Fruit fly (Drosophila melanogaster) whole organism, embryonic: ENCODE data around the gene Ube3a.

Experiments used
- CG11398 ChIP-seq: fragments of 200-800 bp; sonication (Bioruptor generic); optimal IDR thresholded peaks from 2 replicates; lab custom pipeline; 2016; ENCODE audit warnings: missing biosample characterization, missing genetic modification characterization
- CG11456 ChIP-seq: fragments of 200-800 bp; sonication (Bioruptor generic); IDR thresholded peaks from 3 replicates; pipeline ENCODE4 v1.3.6; 2022; ENCODE audit warnings: missing biosample characterization, missing genetic modification characterization
- CG13624 ChIP-seq: fragments of 200-800 bp; sonication (Bioruptor generic); optimal IDR thresholded peaks from 2 replicates; lab custom pipeline; 2016; ENCODE audit warnings: missing biosample characterization, missing genetic modification characterization
- CG17359 ChIP-seq: fragments of 200-800 bp; sonication (Bioruptor generic); optimal IDR thresholded peaks from 3 replicates; lab custom pipeline; 2018; ENCODE audit warnings: missing biosample characterization, mild to moderate bottlenecking, missing genetic modification characterization, moderate library complexity
- CG2116 ChIP-seq: fragments of 200-800 bp; sonication (Bioruptor generic); optimal IDR thresholded peaks from 3 replicates; lab custom pipeline; 2018; ENCODE audit warnings: missing biosample characterization, mild to moderate bottlenecking, missing genetic modification characterization
- CG2129 ChIP-seq: fragments of 200-800 bp; sonication (Bioruptor generic); IDR thresholded peaks from 2 replicates; pipeline ENCODE4 v1.3.6; 2022; ENCODE audit warnings: missing biosample characterization, missing genetic modification characterization; ENCODE audit not compliant: partially characterized antibody
- CG30431 ChIP-seq: fragments of 200-800 bp; sonication (Bioruptor generic); optimal IDR thresholded peaks from 2 replicates; lab custom pipeline; 2017; ENCODE audit warnings: missing biosample characterization, missing genetic modification characterization
- CG31224 ChIP-seq: fragments of 200-800 bp; sonication (Bioruptor generic); IDR thresholded peaks from 2 replicates; pipeline ENCODE4 v1.3.6; 2022; ENCODE audit warnings: missing biosample characterization, missing genetic modification characterization
- CG4328 ChIP-seq: fragments of 200-800 bp; sonication (Bioruptor generic); optimal IDR thresholded peaks from 3 replicates; lab custom pipeline; 2017; ENCODE audit warnings: missing biosample characterization, missing genetic modification reagents, missing genetic modification characterization
- CG43689 ChIP-seq: fragments of 200-800 bp; sonication (Bioruptor generic); IDR thresholded peaks from 2 replicates; pipeline ENCODE4 v1.3.6; 2022; ENCODE audit warnings: missing biosample characterization, missing genetic modification characterization
- CG5180 ChIP-seq: fragments of 200-800 bp; sonication (Bioruptor generic); optimal IDR thresholded peaks from 3 replicates; lab custom pipeline; 2017; ENCODE audit warnings: missing biosample characterization, missing genetic modification characterization, mild to moderate bottlenecking, moderate library complexity, missing genetic modification reagents
- CG5953 ChIP-seq: fragments of 200-800 bp; sonication (Bioruptor generic); IDR thresholded peaks from 2 replicates; pipeline ENCODE4 v1.3.6; 2022; ENCODE audit warnings: missing biosample characterization, missing genetic modification characterization
- CG6791 ChIP-seq: fragments of 200-800 bp; sonication (Bioruptor generic); IDR thresholded peaks from 3 replicates; pipeline ENCODE4 v1.3.6; 2022; ENCODE audit warnings: missing biosample characterization, missing genetic modification characterization; ENCODE audit not compliant: partially characterized antibody
- CG7271 ChIP-seq: fragments of 200-800 bp; sonication (Bioruptor generic); optimal IDR thresholded peaks from 2 replicates; lab custom pipeline; 2018; ENCODE audit warnings: missing biosample characterization, mild to moderate bottlenecking, missing genetic modification characterization, moderate library complexity
- CG7556 ChIP-seq: fragments of 200-800 bp; sonication (Bioruptor generic); optimal IDR thresholded peaks from 2 replicates; lab custom pipeline; 2017; ENCODE audit warnings: missing biosample characterization, mild to moderate bottlenecking, missing genetic modification characterization
- CG9727 ChIP-seq: fragments of 200-800 bp; sonication (Bioruptor generic); optimal IDR thresholded peaks from 3 replicates; lab custom pipeline; 2017; ENCODE audit warnings: missing biosample characterization, mild to moderate bottlenecking, missing genetic modification characterization
- Dek ChIP-seq: fragments of 200-800 bp; sonication (Bioruptor generic); optimal IDR thresholded peaks from 3 replicates; lab custom pipeline; 2019; ENCODE audit warnings: missing biosample characterization, mild to moderate bottlenecking, missing genetic modification characterization, moderate library complexity
- Dll ChIP-seq: fragments of 200-800 bp; sonication (Bioruptor generic); IDR thresholded peaks from 4 replicates; pipeline ENCODE4 v1.3.6; 2022; ENCODE audit warnings: missing biosample characterization, missing genetic modification characterization; ENCODE audit not compliant: partially characterized antibody
- Fer3 ChIP-seq: fragments of 200-800 bp; sonication (Bioruptor generic); optimal IDR thresholded peaks from 2 replicates; lab custom pipeline; 2018; ENCODE audit warnings: missing biosample characterization, mild to moderate bottlenecking, missing genetic modification characterization, moderate library complexity
- H15 ChIP-seq: fragments of 200-800 bp; sonication (Bioruptor generic); IDR thresholded peaks from 3 replicates; pipeline ENCODE4 v1.3.6; 2022; ENCODE audit warnings: missing biosample characterization, missing genetic modification characterization
- HLH3B ChIP-seq: fragments of 200-800 bp; sonication (Bioruptor generic); IDR thresholded peaks from 2 replicates; pipeline ENCODE4 v1.3.6; 2022; ENCODE audit warnings: missing biosample characterization, missing genetic modification characterization
- Hr51 ChIP-seq, 2 experiments: fragments of 200-800 bp; sonication (Bioruptor generic); optimal IDR thresholded peaks; 2 replicates in 1 of 2; 3 replicates in 1 of 2; lab custom pipeline; 2016 to 2018; ENCODE audit warnings: missing biosample characterization in 2 of 2, missing genetic modification characterization in 2 of 2, mild to moderate bottlenecking in 1 of 2, moderate library complexity in 1 of 2
- Nf-YA ChIP-seq: fragments of 200-800 bp; sonication (Bioruptor generic); IDR thresholded peaks from 2 replicates; pipeline ENCODE4 v1.3.6; 2022; ENCODE audit warnings: missing biosample characterization, missing genetic modification characterization
- Oli ChIP-seq: fragments of 200-800 bp; sonication (Bioruptor generic); optimal IDR thresholded peaks from 2 replicates; lab custom pipeline; 2018; ENCODE audit warnings: missing biosample characterization, mild to moderate bottlenecking, missing genetic modification characterization, moderate library complexity
- Scr ChIP-seq: fragments of 200-800 bp; sonication (Bioruptor generic); IDR thresholded peaks from 2 replicates; pipeline ENCODE4 v1.3.6; 2022; ENCODE audit warnings: missing biosample characterization, missing genetic modification characterization; ENCODE audit not compliant: partially characterized antibody
- Side ChIP-seq: fragments of 200-800 bp; sonication (Bioruptor generic); optimal IDR thresholded peaks from 2 replicates; lab custom pipeline; 2016; ENCODE audit warnings: missing biosample characterization, missing genetic modification characterization
- Xbp1 ChIP-seq: fragments of 200-800 bp; sonication (Bioruptor generic); optimal IDR thresholded peaks from 3 replicates; lab custom pipeline; 2016; ENCODE audit warnings: missing biosample characterization, mild to moderate bottlenecking, missing genetic modification characterization
- aop ChIP-seq: fragments of 200-800 bp; sonication (Bioruptor generic); IDR thresholded peaks from 2 replicates; pipeline ENCODE4 v1.3.6; 2022; ENCODE audit warnings: missing biosample characterization, missing genetic modification characterization
- ase ChIP-seq: fragments of 200-800 bp; sonication (Bioruptor generic); IDR thresholded peaks from 3 replicates; pipeline ENCODE4 v1.3.6; 2022; ENCODE audit warnings: missing biosample characterization, missing genetic modification characterization
- bowl ChIP-seq: fragments of 200-800 bp; sonication (Bioruptor generic); IDR thresholded peaks from 2 replicates; pipeline ENCODE4 v1.3.6; 2022; ENCODE audit warnings: missing biosample characterization, missing genetic modification characterization
- cato ChIP-seq: fragments of 200-800 bp; sonication (Bioruptor generic); optimal IDR thresholded peaks from 2 replicates; lab custom pipeline; 2016; ENCODE audit warnings: missing biosample characterization, missing genetic modification characterization, borderline replicate concordance
- chm ChIP-seq: fragments of 200-800 bp; sonication (Bioruptor generic); IDR thresholded peaks from 2 replicates; pipeline ENCODE4 v1.3.6; 2022; ENCODE audit warnings: missing biosample characterization, missing genetic modification characterization
- gt ChIP-seq: fragments of 200-800 bp; sonication (Bioruptor generic); IDR thresholded peaks from 2 replicates; pipeline ENCODE4 v1.3.6; 2022; ENCODE audit warnings: missing biosample characterization, missing genetic modification characterization
- ham ChIP-seq: fragments of 200-800 bp; sonication (Bioruptor generic); IDR thresholded peaks from 2 replicates; pipeline ENCODE4 v1.3.6; 2022; ENCODE audit warnings: missing biosample characterization, missing genetic modification characterization
- nau ChIP-seq: fragments of 200-800 bp; sonication (Bioruptor generic); optimal IDR thresholded peaks from 3 replicates; lab custom pipeline; 2017; ENCODE audit warnings: missing biosample characterization, mild to moderate bottlenecking, missing genetic modification characterization, missing genetic modification reagents
- oc ChIP-seq: fragments of 200-800 bp; sonication (Bioruptor generic); optimal IDR thresholded peaks from 2 replicates; lab custom pipeline; 2018; ENCODE audit warnings: missing biosample characterization, mild to moderate bottlenecking, missing genetic modification characterization, moderate library complexity
- pan ChIP-seq, 4 experiments: fragments of >200 bp in 3 of 4; fragments of 200-800 bp in 1 of 4; sonication (Bioruptor generic) in 1 of 4; optimal IDR thresholded peaks in 3 of 4; IDR thresholded peaks in 1 of 4; 2 replicates each; pipeline versions ENCODE4 v1.3.6 to Lab custom; 2017 to 2022; ENCODE audit warnings: missing biosample characterization in 2 of 4, missing genetic modification characterization in 2 of 4, mixed read lengths in 1 of 4
- peb ChIP-seq: fragments of 200-800 bp; sonication (Bioruptor generic); IDR thresholded peaks from 2 replicates; pipeline ENCODE4 v1.3.6; 2022; ENCODE audit warnings: missing biosample characterization, missing genetic modification characterization
- pita ChIP-seq: fragments of 200-800 bp; sonication (Bioruptor generic); optimal IDR thresholded peaks from 2 replicates; lab custom pipeline; 2017; ENCODE audit warnings: missing biosample characterization, mild to moderate bottlenecking, missing genetic modification characterization
- prd ChIP-seq, 3 experiments: fragments of >200 bp in 2 of 3; fragments of 200-800 bp in 1 of 3; sonication (Bioruptor generic) in 1 of 3; optimal IDR thresholded peaks in 2 of 3; IDR thresholded peaks in 1 of 3; 2 replicates in 2 of 3; 3 replicates in 1 of 3; pipeline versions ENCODE4 v1.3.6 to Lab custom; 2017 to 2022; ENCODE audit warnings: missing biosample characterization in 1 of 3, missing genetic modification characterization in 1 of 3
- psq ChIP-seq: fragments of 200-800 bp; sonication (Bioruptor generic); optimal IDR thresholded peaks from 2 replicates; lab custom pipeline; 2017; ENCODE audit warnings: missing biosample characterization, missing genetic modification characterization
- ranshi ChIP-seq: fragments of 200-800 bp; sonication (Bioruptor generic); IDR thresholded peaks from 2 replicates; pipeline ENCODE4 v1.3.6; 2022; ENCODE audit warnings: missing biosample characterization, missing genetic modification characterization
- sc ChIP-seq, 3 experiments: fragments of >200 bp in 2 of 3; fragments of 200-800 bp in 1 of 3; sonication (Bioruptor generic) in 1 of 3; optimal IDR thresholded peaks; 2 replicates in 2 of 3; 3 replicates in 1 of 3; lab custom pipeline; 2017; ENCODE audit warnings: mild to moderate bottlenecking in 1 of 3, missing biosample characterization in 1 of 3, missing genetic modification characterization in 1 of 3, missing genetic modification reagents in 1 of 3
- sqz ChIP-seq: fragments of 200-800 bp; sonication (Bioruptor generic); optimal IDR thresholded peaks from 3 replicates; lab custom pipeline; 2018; ENCODE audit warnings: missing biosample characterization, mild to moderate bottlenecking, missing genetic modification characterization
- tap ChIP-seq: fragments of 200-800 bp; optimal IDR thresholded peaks from 3 replicates; lab custom pipeline; 2019; ENCODE audit warnings: missing biosample characterization, mild to moderate bottlenecking, missing genetic modification characterization, moderate library complexity
- vfl ChIP-seq: fragments of 200-800 bp; sonication (Bioruptor generic); optimal IDR thresholded peaks from 2 replicates; lab custom pipeline; 2016; ENCODE audit warnings: missing biosample characterization, missing genetic modification characterization
- z ChIP-seq: fragments of 200-800 bp; sonication (Bioruptor generic); IDR thresholded peaks from 3 replicates; pipeline ENCODE4 v1.3.6; 2022; ENCODE audit warnings: missing biosample characterization, missing genetic modification characterization

Gene Ube3a

dm6 chr3L:11205608-11206336, 4.6 kb downstream of the Ube3a start, which contains the start of gene Plod (continued):
- TF ChIP-seq oc (tag; lab: Kevin White, UChicago) (peak; percentile 62), ranshi (GFP tag; lab: Robert Waterston, UW) (peak; percentile 46; the same call in 1 of the 2 replicates), aop (no peak), nau (GFP tag; lab: Kevin White, UChicago) (no peak), CG6791 (GFP tag; lab: Robert Waterston, UW) (0 out of 3 replicates have a peak, but pooled peaks have one; percentile 45), psq (GFP tag; lab: Kevin White, UChicago) (peak; percentile 43), CG13624 (GFP tag; lab: Kevin White, UChicago) (peak; percentile 67), CG30431 (GFP tag; lab: Kevin White, UChicago) (no peak), pita (GFP tag; lab: Kevin White, UChicago) (no peak), CG11456 (peak; percentile 38; the same call in 1 of the 3 replicates), CG9727 (peak; percentile 52), gt (GFP tag; lab: Robert Waterston, UW) (no peak), vfl (peak; percentile 56), Dll (GFP tag; lab: Robert Waterston, UW) (peak; percentile 50; the same call in 2 of the 4 replicates), prd (optimal IDR thresholded peaks at IDR 0.05; lab: Kevin White, UChicago) (no peak), prd (GFP tag; IDR thresholded peaks at IDR 0.05; lab: Robert Waterston, UW) (peak; percentile 55), sqz (GFP tag; lab: Kevin White, UChicago) (peak; percentile 55), Nf-YA (GFP tag; lab: Robert Waterston, UW) (no peak; the same call in 1 of the 2 replicates), ase (GFP tag; lab: Robert Waterston, UW) (no peak), CG4328 (GFP tag; lab: Kevin White, UChicago) (no peak), CG43689 (GFP tag; lab: Robert Waterston, UW) (no peak), CG17359 (tag; lab: Kevin White, UChicago) (peak; percentile 53), CG7271 (tag; lab: Kevin White, UChicago) (peak; percentile 57), Hr51 (GFP tag; optimal IDR thresholded peaks at IDR 0.05; lab: Kevin White, UChicago) (peak; percentile 29 to 67), CG11398 (GFP tag; lab: Kevin White, UChicago) (peak; percentile 22), Side (GFP tag; lab: Kevin White, UChicago) (peak; percentile 46), H15 (GFP tag; lab: Robert Waterston, UW) (no peak), Scr (peak; percentile 37; the same call in 1 of the 2 replicates), chm (peak; percentile 75), ham (GFP tag; lab: Robert Waterston, UW) (no peak), CG5180 (GFP tag; lab: Kevin White, UChicago) (peak; percentile 41), CG2116 (GFP tag; lab: Kevin White, UChicago) (peak; percentile 45), HLH3B (GFP tag; lab: Robert Waterston, UW) (0 out of 2 replicates have a peak, but pooled peaks have one; percentile 28), Xbp1 (GFP tag; lab: Kevin White, UChicago) (peak; percentile 53), peb (no peak), CG7556 (peak; percentile 21), Oli (peak; percentile 0), cato (GFP tag; lab: Kevin White, UChicago) (no peak), Dek (peak; percentile 77), bowl (GFP tag; lab: Robert Waterston, UW) (no peak), Fer3 (tag; lab: Kevin White, UChicago) (peak; percentile 39), tap (tag; lab: Kevin White, UChicago) (no peak), pan (optimal IDR thresholded peaks at IDR 0.05; lab: Kevin White, UChicago) (no peak), pan (GFP tag; optimal IDR thresholded peaks at IDR 0.05 in 1 of 2, IDR thresholded peaks at IDR 0.05 in 1 of 2) (peak in 1 of 2 experiments; percentile 55), CG31224 (GFP tag; lab: Robert Waterston, UW) (0 out of 2 replicates have a peak, but pooled peaks have one; percentile 16), sc (optimal IDR thresholded peaks at IDR 0.05; lab: Kevin White, UChicago) (no peak), sc (GFP tag; optimal IDR thresholded peaks at IDR 0.05; lab: Kevin White, UChicago) (no peak), CG5953 (no peak), CG2129 (GFP tag; lab: Robert Waterston, UW) (no peak), z (GFP tag; lab: Robert Waterston, UW) (no peak)
